Fruit fly (Drosophila melanogaster): ENCODE measurements around the gene CG42828.

DNA sequence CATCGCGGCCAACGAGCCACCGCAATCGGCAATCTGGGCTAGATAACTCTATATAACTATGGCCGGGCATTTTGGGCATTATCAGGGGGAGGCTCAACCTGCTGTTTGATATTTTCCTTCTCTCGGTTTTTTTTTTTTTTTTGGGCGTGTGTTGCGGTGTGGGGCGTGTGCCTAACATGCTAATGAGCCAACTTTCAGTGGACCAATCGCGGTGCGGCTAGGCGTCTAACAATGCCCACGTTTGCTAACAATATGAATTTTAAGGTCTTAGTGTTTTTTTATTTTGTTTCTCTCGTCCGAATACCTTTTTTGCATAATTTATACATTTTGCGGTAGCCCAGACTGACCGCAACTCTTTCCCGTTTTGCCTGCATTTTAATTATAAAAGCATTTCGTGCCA lies 48.4 kb downstream of the CG42828 start:
- TF ChIP-seq CG12605 (GFP tag; IDR thresholded peaks at IDR 0.05), result no peak
- TF ChIP-seq CG13204 (GFP tag; optimal IDR thresholded peaks at IDR 0.05), result no peak
- no peak for TF ChIP-seq gl (tag; optimal IDR thresholded peaks at IDR 0.05)
